Worm (Caenorhabditis elegans) whole organism, late embryonic: ENCODE data around the gene lnkn-1.

ENCODE experiments used
- C08G9.2 ChIP-seq: sonication (generic microtip); optimal IDR thresholded peaks from 2 replicates; lab custom pipeline; 2016; ENCODE audit warnings: mild to moderate bottlenecking, missing genetic modification characterization, moderate library complexity, missing compliant biosample characterization
- C38D4.7 ChIP-seq: fragments of 200-800 bp; sonication (Bioruptor generic); optimal IDR thresholded peaks from 2 replicates; lab custom pipeline; 2018; ENCODE audit warnings: mild to moderate bottlenecking, missing genetic modification characterization, moderate library complexity, missing compliant biosample characterization
- F13H6.1 ChIP-seq: sonication (generic microtip); optimal IDR thresholded peaks from 2 replicates; lab custom pipeline; 2016; ENCODE audit warnings: missing genetic modification characterization, missing compliant biosample characterization
- K02D7.2 ChIP-seq: sonication (generic microtip); optimal IDR thresholded peaks from 2 replicates; lab custom pipeline; 2017; ENCODE audit warnings: mild to moderate bottlenecking, missing genetic modification characterization, missing compliant biosample characterization
- ceh-14 ChIP-seq: sonication (generic microtip); optimal IDR thresholded peaks from 2 replicates; lab custom pipeline; 2016; ENCODE audit warnings: missing genotype, missing genetic modification characterization, missing compliant biosample characterization
- ceh-18 ChIP-seq: sonication (generic microtip); optimal IDR thresholded peaks from 2 replicates; lab custom pipeline; 2016; ENCODE audit warnings: missing genetic modification characterization, missing compliant biosample characterization
- ceh-2 ChIP-seq: sonication (generic microtip); optimal IDR thresholded peaks from 2 replicates; lab custom pipeline; 2016; ENCODE audit warnings: missing genotype, missing genetic modification characterization, missing compliant biosample characterization
- ceh-22 ChIP-seq: sonication (generic microtip); optimal IDR thresholded peaks from 2 replicates; lab custom pipeline; 2017; ENCODE audit warnings: missing biosample characterization, missing genetic modification characterization
- ceh-24 ChIP-seq: sonication (generic microtip); optimal IDR thresholded peaks from 2 replicates; lab custom pipeline; 2016; ENCODE audit warnings: mild to moderate bottlenecking, missing genetic modification characterization, missing compliant biosample characterization
- ceh-34 ChIP-seq: sonication (generic microtip); optimal IDR thresholded peaks from 2 replicates; lab custom pipeline; 2016; ENCODE audit warnings: mild to moderate bottlenecking, missing genetic modification characterization, missing compliant biosample characterization
- ceh-9 ChIP-seq: sonication (generic microtip); optimal IDR thresholded peaks from 2 replicates; lab custom pipeline; 2016; ENCODE audit warnings: mild to moderate bottlenecking, missing genetic modification characterization, inconsistent platforms, missing compliant biosample characterization
- che-1 ChIP-seq: sonication (generic microtip); optimal IDR thresholded peaks from 2 replicates; lab custom pipeline; 2016; ENCODE audit warnings: mild to moderate bottlenecking, missing genetic modification characterization, missing compliant biosample characterization
- ets-4 ChIP-seq: sonication (generic microtip); optimal IDR thresholded peaks from 2 replicates; lab custom pipeline; 2016; ENCODE audit warnings: missing genetic modification characterization, missing compliant biosample characterization
- eyg-1 ChIP-seq: sonication (generic microtip); optimal IDR thresholded peaks from 2 replicates; lab custom pipeline; 2016; ENCODE audit warnings: missing genotype, missing genetic modification characterization, missing compliant biosample characterization
- fax-1 ChIP-seq: sonication (generic microtip); optimal IDR thresholded peaks from 2 replicates; lab custom pipeline; 2016; ENCODE audit warnings: missing genotype, missing genetic modification characterization, missing compliant biosample characterization
- hlh-13 ChIP-seq: fragments of 200-800 bp; sonication (Bioruptor generic); optimal IDR thresholded peaks from 2 replicates; lab custom pipeline; 2018; ENCODE audit warnings: mild to moderate bottlenecking, missing genetic modification characterization, missing compliant biosample characterization
- hlh-15 ChIP-seq: sonication (generic microtip); optimal IDR thresholded peaks from 2 replicates; lab custom pipeline; 2016; ENCODE audit warnings: missing genetic modification characterization, missing compliant biosample characterization
- hlh-30 ChIP-seq: sonication (generic microtip); optimal IDR thresholded peaks from 2 replicates; lab custom pipeline; 2017; ENCODE audit warnings: antibody characterized with exemption, missing genetic modification characterization, missing compliant biosample characterization; ENCODE audit not compliant: insufficient read depth
- hlh-6 ChIP-seq: sonication (generic microtip); optimal IDR thresholded peaks from 2 replicates; lab custom pipeline; 2016; ENCODE audit warnings: missing genotype, missing genetic modification characterization, missing compliant biosample characterization
- lim-6 ChIP-seq: sonication (generic microtip); optimal IDR thresholded peaks from 2 replicates; lab custom pipeline; 2016; ENCODE audit warnings: missing genetic modification characterization, missing compliant biosample characterization
- lin-11 ChIP-seq: fragments of 200-800 bp; sonication (Bioruptor generic); optimal IDR thresholded peaks from 2 replicates; lab custom pipeline; 2018; ENCODE audit warnings: mild to moderate bottlenecking, missing genetic modification characterization, missing compliant biosample characterization
- madf-2 ChIP-seq: sonication (generic microtip); optimal IDR thresholded peaks from 2 replicates; lab custom pipeline; 2017; ENCODE audit warnings: missing genetic modification characterization, missing compliant biosample characterization
- nhr-11 ChIP-seq: fragments of 150-350 bp; optimal IDR thresholded peaks from 2 replicates; lab custom pipeline; 2014; ENCODE audit warnings: missing biosample characterization, missing genetic modification characterization
- npax-4 ChIP-seq: sonication (generic microtip); optimal IDR thresholded peaks from 2 replicates; lab custom pipeline; 2016; ENCODE audit warnings: missing genetic modification characterization, missing compliant biosample characterization
- odd-2 ChIP-seq: sonication (generic microtip); optimal IDR thresholded peaks from 2 replicates; lab custom pipeline; 2017; ENCODE audit warnings: antibody characterized with exemption, mild to moderate bottlenecking, missing genetic modification characterization, missing compliant biosample characterization
- pag-3 ChIP-seq: sonication (generic microtip); optimal IDR thresholded peaks from 2 replicates; lab custom pipeline; 2016; ENCODE audit warnings: missing compliant biosample characterization, missing genetic modification characterization, borderline replicate concordance
- pat-9 ChIP-seq: fragments of 200-800 bp; sonication (Bioruptor generic); optimal IDR thresholded peaks from 2 replicates; lab custom pipeline; 2018; ENCODE audit warnings: mild to moderate bottlenecking, missing genetic modification characterization, moderate library complexity, missing compliant biosample characterization
- pha-2 ChIP-seq: sonication (generic microtip); optimal IDR thresholded peaks from 2 replicates; lab custom pipeline; 2017; ENCODE audit warnings: mild to moderate bottlenecking, missing genetic modification characterization, missing compliant biosample characterization
- pha-4 ChIP-seq: fragments of 150-350 bp; optimal IDR thresholded peaks from 2 replicates; lab custom pipeline; 2018; ENCODE audit warnings: missing biosample characterization, missing genetic modification reagents, missing genetic modification characterization
- pqm-1 ChIP-seq: sonication (generic microtip); optimal IDR thresholded peaks from 2 replicates; lab custom pipeline; 2016; ENCODE audit warnings: missing genetic modification characterization, missing compliant biosample characterization
- pros-1 ChIP-seq: fragments of 150-350 bp; optimal IDR thresholded peaks from 2 replicates; lab custom pipeline; 2014; ENCODE audit warnings: missing biosample characterization, missing genetic modification reagents, missing genetic modification characterization
- rnt-1 ChIP-seq: sonication (generic microtip); optimal IDR thresholded peaks from 2 replicates; lab custom pipeline; 2016; ENCODE audit warnings: missing genetic modification characterization, missing compliant biosample characterization
- sdc-2 ChIP-seq: sonication (generic microtip); optimal IDR thresholded peaks from 2 replicates; lab custom pipeline; 2016; ENCODE audit warnings: missing genotype, missing genetic modification characterization, missing compliant biosample characterization
- syd-9 ChIP-seq: sonication (generic microtip); optimal IDR thresholded peaks from 2 replicates; lab custom pipeline; 2016; ENCODE audit warnings: mild to moderate bottlenecking, missing genetic modification characterization, moderate library complexity, missing compliant biosample characterization
- ttx-3 ChIP-seq: sonication (generic microtip); optimal IDR thresholded peaks from 2 replicates; lab custom pipeline; 2016; ENCODE audit warnings: missing genetic modification reagents, missing genetic modification characterization, missing compliant biosample characterization
- unc-3 ChIP-seq, 2 experiments: fragments of 200-800 bp in 1 of 2; sonication (Bioruptor generic) in 1 of 2; sonication (generic microtip) in 1 of 2; conservative IDR thresholded peaks in 1 of 2; optimal IDR thresholded peaks in 1 of 2; 2 replicates each; pipeline versions ENCODE4 v1.3.6 to Lab custom; 2016 to 2022; ENCODE audit warnings: missing compliant biosample characterization in 2 of 2, missing genetic modification characterization in 2 of 2, missing genetic modification reagents in 1 of 2
- unc-42 ChIP-seq: sonication (generic microtip); optimal IDR thresholded peaks from 2 replicates; lab custom pipeline; 2016; ENCODE audit warnings: missing genotype, missing genetic modification characterization, missing compliant biosample characterization
- unc-55 ChIP-seq: sonication (generic microtip); optimal IDR thresholded peaks from 2 replicates; lab custom pipeline; 2017; ENCODE audit warnings: missing biosample characterization, missing genetic modification reagents, missing genetic modification characterization
- unc-86 ChIP-seq: sonication (generic microtip); optimal IDR thresholded peaks from 2 replicates; lab custom pipeline; 2016; ENCODE audit warnings: missing genetic modification characterization, missing compliant biosample characterization

Gene lnkn-1

DNA sequence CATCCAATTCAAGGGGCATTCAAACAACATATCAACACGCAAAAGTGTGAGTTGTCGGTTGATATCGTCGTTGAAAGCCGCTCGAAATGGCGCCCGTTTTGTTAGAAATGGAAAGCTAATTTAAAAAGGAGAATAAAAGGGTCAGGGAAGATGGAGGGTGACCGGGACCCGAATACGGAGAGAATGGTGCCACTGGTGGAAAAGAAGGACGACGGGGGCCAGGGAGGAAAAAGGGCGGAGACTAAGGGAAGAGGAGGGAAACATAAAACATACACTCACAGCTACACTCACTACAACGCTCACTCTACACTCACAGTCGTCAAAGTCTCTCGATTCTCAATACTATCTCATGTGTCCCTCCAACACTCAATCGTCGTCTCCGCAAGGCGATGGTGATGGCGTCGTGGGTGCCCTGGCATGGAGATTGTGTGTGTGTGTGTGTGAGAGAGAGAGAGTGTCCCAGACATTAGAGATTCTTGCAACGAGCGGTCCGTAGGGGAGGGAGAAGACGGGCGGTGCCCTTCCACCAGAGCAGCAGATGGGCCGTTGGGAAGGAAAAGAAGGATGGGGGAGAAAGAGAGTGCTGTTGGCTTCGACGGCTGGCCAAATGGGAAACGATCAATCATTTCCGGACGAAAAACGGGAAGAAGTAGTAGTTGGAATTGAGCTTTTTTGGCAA, 15.9 kb upstream of the lnkn-1 start (continued):
- TF ChIP-seq F13H6.1 (tag; lab: Kevin White, UChicago) (no peak), pha-4 (tag; lab: Kevin White, UChicago) (no peak), madf-2 (peak; percentile 17), pha-2 (tag; lab: Kevin White, UChicago) (no peak), ttx-3 (tag; lab: Kevin White, UChicago) (no peak), pat-9 (tag; lab: Kevin White, UChicago) (peak; percentile 64), unc-86 (tag; lab: Kevin White, UChicago) (no peak), eyg-1 (tag; lab: Kevin White, UChicago) (no peak), ets-4 (tag; lab: Kevin White, UChicago) (no peak), pqm-1 (tag; lab: Kevin White, UChicago) (peak; percentile 14), fax-1 (no peak), pag-3 (tag; lab: Kevin White, UChicago) (no peak), ceh-14 (peak; percentile 75), che-1 (peak; percentile 23), C38D4.7 (GFP tag; lab: Kevin White, UChicago) (no peak), ceh-24 (no peak), unc-55 (GFP tag; lab: Kevin White, UChicago) (peak; percentile 89), ceh-18 (tag; lab: Kevin White, UChicago) (peak; percentile 95), hlh-30 (tag; lab: Kevin White, UChicago) (peak; percentile 70), pros-1 (tag; lab: Kevin White, UChicago) (peak; percentile 85), hlh-6 (tag; lab: Kevin White, UChicago) (peak; percentile 11), npax-4 (tag; lab: Kevin White, UChicago) (no peak), syd-9 (peak; percentile 86), lin-11 (no peak), ceh-9 (tag; lab: Kevin White, UChicago) (no peak), rnt-1 (tag; lab: Kevin White, UChicago) (peak; percentile 86), K02D7.2 (tag; lab: Kevin White, UChicago) (no peak), hlh-15 (tag; lab: Kevin White, UChicago) (no peak), unc-3 (GFP tag; conservative IDR thresholded peaks at IDR 0.05; lab: Robert Waterston, UW) (no peak), unc-3 (tag; optimal IDR thresholded peaks at IDR 0.05; lab: Kevin White, UChicago) (peak; percentile 61), ceh-34 (peak; percentile 80), C08G9.2 (tag; lab: Kevin White, UChicago) (peak; percentile 75), hlh-13 (GFP tag; lab: Kevin White, UChicago) (no peak), nhr-11 (no peak), odd-2 (tag; lab: Kevin White, UChicago) (no peak), sdc-2 (tag; lab: Kevin White, UChicago) (peak; percentile 70), ceh-2 (tag; lab: Kevin White, UChicago) (peak; percentile 20), lim-6 (tag; lab: Kevin White, UChicago) (no peak), ceh-22 (tag; lab: Kevin White, UChicago) (no peak)
- TF ChIP-seq, all 69 proteins: peak for 30

DNA sequence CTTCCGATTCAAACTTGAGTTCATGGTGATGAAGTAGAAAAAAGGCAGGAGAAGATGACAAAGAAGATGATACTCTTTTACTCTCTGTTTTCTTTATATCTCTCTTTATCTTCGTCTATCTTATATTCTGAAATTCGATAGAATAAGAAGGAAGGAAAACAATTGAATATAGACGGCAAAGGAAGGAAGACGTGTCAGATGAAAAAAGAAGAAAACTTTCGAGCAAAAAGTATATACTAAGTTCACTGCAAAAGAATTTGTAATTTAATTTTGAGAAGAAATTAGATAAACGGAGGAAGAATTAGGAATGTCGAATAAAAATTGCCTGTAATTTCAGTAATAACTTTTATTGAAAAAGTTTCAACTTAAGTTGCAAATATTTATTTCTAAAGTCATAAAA, 13.0 kb upstream of the lnkn-1 start, which contains the start of gene K01F9.2:
K01F9.2 (minus strand) TSS at position 127 of the 400 bp plus-strand sequence.
- peak; percentile 85 for TF ChIP-seq unc-42 (tag; lab: Kevin White, UChicago)
- TF ChIP-seq pat-9 (tag; lab: Kevin White, UChicago), result no peak
